Fruit fly (Drosophila melanogaster) whole organism, wandering third instar larva: ENCODE results near the gene hry.

ENCODE experiments used
- CG32264 ChIP-seq: fragments of 200-800 bp; sonication (Bioruptor generic); optimal IDR thresholded peaks from 2 replicates; lab custom pipeline; 2016; ENCODE audit warnings: missing biosample characterization, missing genetic modification characterization
- CG9705 ChIP-seq: fragments of 200-800 bp; sonication (Bioruptor generic); optimal IDR thresholded peaks from 2 replicates; lab custom pipeline; 2018; ENCODE audit warnings: missing biosample characterization, mild to moderate bottlenecking, missing genetic modification characterization
- CrebA ChIP-seq: fragments of 200-800 bp; sonication (Bioruptor generic); optimal IDR thresholded peaks from 2 replicates; lab custom pipeline; 2016; ENCODE audit warnings: missing biosample characterization, mild to moderate bottlenecking, missing genetic modification characterization, borderline replicate concordance
- Dfd ChIP-seq: fragments of >200 bp; optimal IDR thresholded peaks from 2 replicates; lab custom pipeline; 2017; ENCODE audit warnings: missing biosample characterization, missing genetic modification characterization
- Dif ChIP-seq: fragments of 200-275, 200-300 bp; sonication (Bioruptor generic); optimal IDR thresholded peaks from 2 replicates; lab custom pipeline; 2018; ENCODE audit warnings: missing biosample characterization, missing genetic modification characterization; ENCODE audit not compliant: partially characterized antibody
- GATAd ChIP-seq: sonication (Bioruptor generic); optimal IDR thresholded peaks from 2 replicates; lab custom pipeline; 2016; ENCODE audit warnings: missing biosample characterization, missing genetic modification characterization
- Hnf4 ChIP-seq: fragments of 200-800 bp; sonication (Bioruptor generic); optimal IDR thresholded peaks from 2 replicates; lab custom pipeline; 2016; ENCODE audit warnings: missing biosample characterization, mild to moderate bottlenecking, missing genetic modification characterization
- Hr83 ChIP-seq: fragments of 200-300 bp; sonication (Bioruptor generic); optimal IDR thresholded peaks from 2 replicates; lab custom pipeline; 2016; ENCODE audit warnings: missing biosample characterization, mild to moderate bottlenecking, missing genetic modification characterization, moderate library complexity; ENCODE audit not compliant: poor library complexity, severe bottlenecking
- Jra ChIP-seq: sonication (Bioruptor generic); optimal IDR thresholded peaks from 2 replicates; lab custom pipeline; 2016; ENCODE audit warnings: missing biosample characterization, missing genetic modification characterization
- Mio ChIP-seq: sonication (Bioruptor generic); optimal IDR thresholded peaks from 2 replicates; lab custom pipeline; 2016; ENCODE audit warnings: missing biosample characterization, missing genetic modification characterization
- Myc ChIP-seq: fragments of >200 bp; optimal IDR thresholded peaks from 2 replicates; lab custom pipeline; 2017
- N ChIP-seq: fragments of >200 bp; optimal IDR thresholded peaks from 2 replicates; lab custom pipeline; 2018; ENCODE audit warnings: missing biosample characterization, missing external identifiers, missing genetic modification characterization
- OdsH ChIP-seq: fragments of 200-800 bp; sonication (Bioruptor generic); optimal IDR thresholded peaks from 2 replicates; lab custom pipeline; 2016; ENCODE audit warnings: missing biosample characterization, mild to moderate bottlenecking, missing genetic modification characterization
- Rel ChIP-seq, 2 experiments: fragments of 200-800 bp; sonication (Bioruptor generic) in 1 of 2; optimal IDR thresholded peaks; 2 replicates in 1 of 2; 3 replicates in 1 of 2; lab custom pipeline; 2016 to 2019; ENCODE audit warnings: mild to moderate bottlenecking in 2 of 2, missing biosample characterization in 2 of 2, missing genetic modification characterization in 2 of 2, moderate library complexity in 1 of 2
- Sp1 ChIP-seq: fragments of 200-800 bp; sonication (Bioruptor generic); optimal IDR thresholded peaks from 3 replicates; lab custom pipeline; 2019; ENCODE audit warnings: missing biosample characterization, mild to moderate bottlenecking, missing genetic modification characterization, moderate library complexity
- Vsx2 ChIP-seq: fragments of 200-300, 225-300 bp; sonication (Bioruptor generic); optimal IDR thresholded peaks from 2 replicates; lab custom pipeline; 2018; ENCODE audit warnings: missing biosample characterization, missing genetic modification characterization; ENCODE audit not compliant: partially characterized antibody
- br ChIP-seq: fragments of 200-800 bp; sonication (Bioruptor generic); optimal IDR thresholded peaks from 2 replicates; lab custom pipeline; 2016; ENCODE audit warnings: missing biosample characterization, missing genetic modification characterization
- brk ChIP-seq: fragments of 200-800 bp; sonication (Bioruptor generic); optimal IDR thresholded peaks from 2 replicates; lab custom pipeline; 2016; ENCODE audit warnings: missing biosample characterization, mild to moderate bottlenecking, missing genetic modification characterization
- dmrt93B ChIP-seq: fragments of 200-800 bp; sonication (Bioruptor generic); optimal IDR thresholded peaks from 2 replicates; lab custom pipeline; 2018; ENCODE audit warnings: missing biosample characterization, mild to moderate bottlenecking, missing genetic modification characterization
- dsf ChIP-seq: sonication (Bioruptor generic); optimal IDR thresholded peaks from 2 replicates; lab custom pipeline; 2016; ENCODE audit warnings: missing biosample characterization, missing genetic modification characterization, borderline replicate concordance
- ey ChIP-seq: fragments of 200-800 bp; sonication (Bioruptor generic); optimal IDR thresholded peaks from 2 replicates; lab custom pipeline; 2016; ENCODE audit warnings: missing biosample characterization, missing genetic modification characterization
- foxo ChIP-seq, 2 experiments: fragments of 200-800 bp; sonication (Bioruptor generic); optimal IDR thresholded peaks; 2 replicates in 1 of 2; 3 replicates in 1 of 2; lab custom pipeline; 2016 to 2017; ENCODE audit warnings: missing biosample characterization in 2 of 2, missing genetic modification characterization in 2 of 2
- fru ChIP-seq: fragments of 200-800 bp; sonication (Bioruptor generic); optimal IDR thresholded peaks from 3 replicates; lab custom pipeline; 2016; ENCODE audit warnings: missing biosample characterization, mild to moderate bottlenecking, missing genetic modification characterization
- h ChIP-seq: fragments of 200-800 bp; sonication (Bioruptor generic); optimal IDR thresholded peaks from 3 replicates; lab custom pipeline; 2016; ENCODE audit warnings: missing biosample characterization, mild to moderate bottlenecking, missing genetic modification characterization
- jim ChIP-seq: fragments of 175-275, 200-325 bp; sonication (Bioruptor generic); optimal IDR thresholded peaks from 2 replicates; lab custom pipeline; 2016; ENCODE audit warnings: missing biosample characterization, mild to moderate bottlenecking, missing genetic modification characterization
- lola ChIP-seq: fragments of >200 bp; optimal IDR thresholded peaks from 2 replicates; lab custom pipeline; 2017; ENCODE audit warnings: missing biosample characterization, missing genetic modification characterization
- pan ChIP-seq: fragments of >200 bp; optimal IDR thresholded peaks from 2 replicates; lab custom pipeline; 2017
- psq ChIP-seq: fragments of 200-800 bp; sonication (Bioruptor generic); optimal IDR thresholded peaks from 3 replicates; lab custom pipeline; 2017; ENCODE audit warnings: missing biosample characterization, mild to moderate bottlenecking, missing genetic modification characterization, moderate library complexity
- rgr ChIP-seq: fragments of 200-800 bp; sonication (Bioruptor generic); optimal IDR thresholded peaks from 3 replicates; lab custom pipeline; 2016; ENCODE audit warnings: missing biosample characterization, mild to moderate bottlenecking, missing genetic modification characterization
- sage ChIP-seq: fragments of 200-800 bp; sonication (Bioruptor generic); optimal IDR thresholded peaks from 2 replicates; lab custom pipeline; 2016; ENCODE audit warnings: missing biosample characterization, mild to moderate bottlenecking, missing genetic modification characterization
- sv ChIP-seq: fragments of 200-800 bp; sonication (Bioruptor generic); optimal IDR thresholded peaks from 3 replicates; lab custom pipeline; 2016; ENCODE audit warnings: missing biosample characterization, missing genetic modification characterization
- woc ChIP-seq: sonication (Bioruptor generic); optimal IDR thresholded peaks from 2 replicates; lab custom pipeline; 2016; ENCODE audit warnings: missing biosample characterization, mild to moderate bottlenecking, missing genetic modification characterization

hry gene

DNA sequence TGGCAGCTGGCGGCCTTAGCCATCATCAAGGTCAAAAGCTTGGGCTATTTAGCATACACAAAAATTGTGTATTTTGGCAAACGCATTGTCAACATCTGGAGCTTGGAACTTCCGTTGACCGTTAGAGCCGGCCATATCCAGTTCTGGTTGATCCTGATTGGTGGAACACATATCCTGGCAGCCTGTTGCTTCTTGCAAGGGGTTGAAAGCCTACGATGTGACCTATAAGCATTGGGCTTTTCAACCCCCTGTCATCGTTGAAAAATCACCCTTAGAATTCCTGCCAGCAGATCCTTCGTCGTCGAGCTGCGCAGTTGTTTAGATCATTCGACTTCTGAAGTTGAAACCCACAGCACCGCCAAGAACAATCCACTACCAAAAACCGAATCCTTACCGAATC, 28.7 kb upstream of the hry start, which contains the start of the genes CG13305 and Pex7:
Gene CG13305, minus strand, starts transcription at position 2 of the 400 bp plus-strand sequence.
Gene Pex7, plus strand, starts transcription at position 325 of the 400 bp plus-strand sequence.
- TF ChIP-seq CG9705 (GFP tag; lab: Kevin White, UChicago) (no peak), sv (GFP tag; lab: Kevin White, UChicago) (no peak), jim (GFP tag; lab: Kevin White, UChicago) (no peak), CG32264 (GFP tag; lab: Kevin White, UChicago) (no peak), woc (GFP tag; lab: Kevin White, UChicago) (no peak), Mio (GFP tag; lab: Kevin White, UChicago) (no peak), fru (GFP tag; lab: Kevin White, UChicago) (no peak), Rel (GFP tag; optimal IDR thresholded peaks at IDR 0.05; lab: Kevin White, UChicago) (no peak), Rel (tag; optimal IDR thresholded peaks at IDR 0.05; lab: Kevin White, UChicago) (no peak), Dfd (GFP tag; lab: Kevin White, UChicago) (no peak), GATAd (GFP tag; lab: Kevin White, UChicago) (no peak), CrebA (GFP tag; lab: Kevin White, UChicago) (no peak), brk (no peak), ey (no peak), OdsH (GFP tag; lab: Kevin White, UChicago) (no peak), psq (GFP tag; lab: Kevin White, UChicago) (no peak), dmrt93B (GFP tag; lab: Kevin White, UChicago) (no peak), Dif (no peak)

DNA sequence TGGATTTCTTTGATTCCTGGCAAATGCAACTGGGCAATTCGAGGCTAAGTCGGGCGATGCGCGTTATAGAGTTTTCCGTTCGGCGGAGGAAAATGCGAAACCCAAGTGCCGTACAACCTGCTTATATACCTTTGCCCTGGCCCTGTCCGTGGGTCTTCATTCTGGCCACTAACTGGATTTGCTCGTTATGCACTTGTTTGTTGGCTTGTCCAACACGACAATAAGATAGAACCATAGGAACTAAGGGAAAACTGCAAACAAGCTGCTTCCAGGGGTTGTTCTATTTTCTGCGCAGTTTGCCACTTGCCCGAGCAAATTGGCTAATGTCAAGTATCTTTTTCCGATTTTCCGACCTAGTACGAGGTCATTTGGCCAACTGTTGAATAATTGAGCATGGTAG, 26.7 kb upstream of the hry start, which contains the start of gene Arr2:
Gene Arr2, minus strand, starts transcription at position 101 of the 400 bp plus-strand sequence.
- TF ChIP-seq fru (GFP tag; lab: Kevin White, UChicago), result no peak
- TF ChIP-seq Myc (lab: Kevin White, UChicago), result no peak

- TF ChIP-seq Mio (GFP tag; lab: Kevin White, UChicago), result no peak
- TF ChIP-seq Myc (lab: Kevin White, UChicago), result peak; percentile 90
- peak; percentile 12 for TF ChIP-seq fru (GFP tag; lab: Kevin White, UChicago)
These were observed 23.5 kb upstream of the hry start for dm6 chr3L:8651876-8652571.

DNA sequence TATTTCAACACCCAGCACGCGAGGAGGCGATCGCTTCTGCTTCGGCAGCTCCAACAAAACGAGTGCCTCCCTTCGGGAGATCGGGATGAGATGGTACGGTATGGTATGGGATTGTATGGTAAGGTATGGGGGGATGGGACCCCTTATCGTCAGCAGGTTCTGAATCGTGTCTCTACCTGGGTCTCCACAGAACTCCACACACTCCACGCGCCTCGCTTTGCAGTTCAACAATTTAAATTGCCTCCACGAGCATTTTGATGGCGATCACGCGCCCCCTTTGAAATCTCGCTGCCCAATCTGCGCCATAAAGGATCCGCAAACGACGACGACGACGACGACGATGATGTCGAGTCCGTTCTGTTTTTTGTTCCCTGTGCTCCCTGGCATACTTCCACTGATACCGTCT, 23.0 kb upstream of the hry start:
- TF ChIP-seq brk, result no peak
- peak; percentile 67 for TF ChIP-seq h (GFP tag; lab: Kevin White, UChicago)
- TF ChIP-seq foxo (GFP tag; optimal IDR thresholded peaks at IDR 0.05; lab: Kevin White, UChicago), result peak in 1 of 2 experiments; percentile 26
- TF ChIP-seq ey, result no peak
- no peak for TF ChIP-seq jim (GFP tag; lab: Kevin White, UChicago)
- TF ChIP-seq Vsx2 (GFP tag; lab: Kevin White, UChicago), result no peak
- peak; percentile 26 for TF ChIP-seq Jra (GFP tag; lab: Kevin White, UChicago)
- TF ChIP-seq Mio (GFP tag; lab: Kevin White, UChicago), result no peak
- TF ChIP-seq fru (GFP tag; lab: Kevin White, UChicago), result no peak
- no peak for TF ChIP-seq Dif
- TF ChIP-seq CrebA (GFP tag; lab: Kevin White, UChicago), result no peak
- TF ChIP-seq lola, result no peak
- TF ChIP-seq br (GFP tag; lab: Kevin White, UChicago), result peak; percentile 30
- peak; percentile 62 for TF ChIP-seq psq (GFP tag; lab: Kevin White, UChicago)
- TF ChIP-seq GATAd (GFP tag; lab: Kevin White, UChicago), result no peak
- no peak for TF ChIP-seq N (GFP tag; lab: Kevin White, UChicago)
- peak; percentile 20 for TF ChIP-seq Hr83 (GFP tag; lab: Kevin White, UChicago)
- TF ChIP-seq woc (GFP tag; lab: Kevin White, UChicago), result peak; percentile 25
- no peak for TF ChIP-seq pan
- TF ChIP-seq Sp1 (GFP tag; lab: Kevin White, UChicago), result peak; percentile 7
- no peak for TF ChIP-seq dmrt93B (GFP tag; lab: Kevin White, UChicago)
- peak; percentile 25 for TF ChIP-seq sage (GFP tag; lab: Kevin White, UChicago)
- no peak for TF ChIP-seq dsf
- TF ChIP-seq CG32264 (GFP tag; lab: Kevin White, UChicago), result no peak
- no peak for TF ChIP-seq Hnf4 (GFP tag; lab: Kevin White, UChicago)
- TF ChIP-seq rgr (GFP tag; lab: Kevin White, UChicago), result no peak
- peak; percentile 72 for TF ChIP-seq Rel (GFP tag; optimal IDR thresholded peaks at IDR 0.05; lab: Kevin White, UChicago)
- TF ChIP-seq Rel (tag; optimal IDR thresholded peaks at IDR 0.05; lab: Kevin White, UChicago), result no peak
- no peak for TF ChIP-seq sv (GFP tag; lab: Kevin White, UChicago)
- no peak for TF ChIP-seq Dfd (GFP tag; lab: Kevin White, UChicago)
